Worm (Caenorhabditis elegans) whole organism, young adult: ENCODE data around the gene ceh-1.

Experiments
- Y56A3A.18 ChIP-seq: fragments of 200-800 bp; sonication (Bioruptor generic); IDR thresholded peaks from 2 replicates; pipeline ENCODE4 v1.3.6; 2022; ENCODE audit warnings: missing genetic modification reagents, missing genetic modification characterization, missing compliant biosample characterization
- dpl-1 ChIP-seq: fragments of 150-350 bp; optimal IDR thresholded peaks from 2 replicates; lab custom pipeline; 2014; ENCODE audit warnings: missing biosample characterization, missing genetic modification reagents, missing genetic modification characterization
- let-526 ChIP-seq: fragments of 200-800 bp; sonication (Bioruptor generic); IDR thresholded peaks from 2 replicates; pipeline ENCODE4 v1.3.6; 2022; ENCODE audit warnings: missing genetic modification reagents, missing genetic modification characterization, missing compliant biosample characterization
- madf-3 ChIP-seq: fragments of 200-800 bp; sonication (Bioruptor generic); IDR thresholded peaks from 2 replicates; pipeline ENCODE4 v1.3.6; 2022; ENCODE audit warnings: missing genetic modification reagents, missing genetic modification characterization, missing compliant biosample characterization

ce11 chrX:4699411-4700050 lies 45.6 kb upstream of the ceh-1 start, which contains the start of gene hyl-2:
- no peak for TF ChIP-seq madf-3 (GFP tag; lab: Robert Waterston, UW)
- TF ChIP-seq let-526 (GFP tag; lab: Robert Waterston, UW), result no peak
- TF ChIP-seq dpl-1 (GFP tag; lab: Kevin White, UChicago), result no peak
- no peak for TF ChIP-seq Y56A3A.18 (GFP tag; lab: Robert Waterston, UW)
